Fruit fly (Drosophila melanogaster) whole organism: Measurements from ENCODE around the gene CG14079.

Experiments
- CG8478 ChIP-seq: fragments of >200 bp; optimal IDR thresholded peaks from 2 replicates; lab custom pipeline; 2018; ENCODE audit warnings: inconsistent platforms
- Dll ChIP-seq: fragments of >200 bp; optimal IDR thresholded peaks from 2 replicates; lab custom pipeline; 2017
- EcR ChIP-seq, 2 experiments: fragments of >200 bp; optimal IDR thresholded peaks; 2 replicates each; lab custom pipeline; 2017; ENCODE audit warnings: missing biosample characterization in 2 of 2, missing genetic modification characterization in 2 of 2, missing genetic modification reagents in 2 of 2
- pan ChIP-seq: fragments of >200 bp; optimal IDR thresholded peaks from 2 replicates; lab custom pipeline; 2017
- psq ChIP-seq: fragments of >200 bp; optimal IDR thresholded peaks from 2 replicates; lab custom pipeline; 2017
- usp ChIP-seq: fragments of >200 bp; optimal IDR thresholded peaks from 2 replicates; lab custom pipeline; 2017; ENCODE audit warnings: missing biosample characterization, missing genetic modification characterization, mixed read lengths

- TF ChIP-seq CG8478 (lab: Kevin White, UChicago) (no peak), pan (lab: Kevin White, UChicago) (no peak), Dll (lab: Kevin White, UChicago) (no peak), usp (no peak), psq (no peak), EcR (GFP tag; optimal IDR thresholded peaks at IDR 0.05; lab: Kevin White, UChicago) (peak; percentile 93 to 97)
These were observed 5.4 kb upstream of the CG14079 start, which contains the start of gene MESR6 for dm6 chr3L:19092125-19093058.
